In the genomic region with DNA sequence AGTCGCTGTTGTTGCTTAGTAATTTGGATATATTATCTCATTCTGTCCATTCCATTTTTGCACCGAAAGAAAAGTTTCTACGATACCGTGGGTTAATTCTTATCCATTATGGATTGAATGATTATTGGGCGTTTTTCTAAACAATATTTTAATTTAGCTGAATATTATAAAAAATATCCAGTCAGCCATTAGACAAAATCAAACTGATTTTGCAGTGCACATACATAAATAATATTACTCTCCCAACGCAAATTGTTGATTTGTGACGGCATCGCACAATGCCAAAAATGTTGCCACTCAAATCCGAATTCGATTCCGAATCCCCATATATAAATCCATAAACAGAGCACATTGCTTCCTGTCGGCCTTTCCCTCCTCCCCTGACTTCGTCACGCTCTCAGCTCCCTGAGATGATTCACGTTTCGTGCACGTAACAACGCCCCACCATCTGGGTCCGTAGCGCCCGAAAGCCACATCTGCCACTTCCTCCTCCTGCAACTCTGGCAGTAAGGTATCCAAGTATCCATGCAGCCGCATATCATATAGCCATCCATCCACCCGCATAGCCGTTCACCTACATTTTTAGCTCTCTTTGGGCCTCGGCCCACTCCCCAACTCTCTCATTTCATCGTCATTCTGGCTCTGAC, we compare ENCODE assay signal across 1 fruit fly cellular context.
TF ChIP-seq lines count a peak whose summit lies in the region.

No protein-coding gene starts in this region.

TF ChIP-seq in whole organism, embryonic, 481 proteins besides CTCF, POLR2A, EP300 and RAD21 (continued from another document and continues in another):
- TF ChIP-seq Ravus (GFP tag; IDR thresholded peaks at IDR 0.05; lab: Robert Waterston, UW) (peak; percentile 51), Max (GFP tag; optimal IDR thresholded peaks at IDR 0.05; lab: Kevin White, UChicago) (peak; percentile 69), Deaf1 (tag; optimal IDR thresholded peaks at IDR 0.05; lab: Kevin White, UChicago) (peak; percentile 34), CG2889 (GFP tag; IDR thresholded peaks at IDR 0.05; lab: Robert Waterston, UW) (peak; percentile 71; the same call in 2 of the 3 replicates), CG17359 (tag; optimal IDR thresholded peaks at IDR 0.05; lab: Kevin White, UChicago) (peak; percentile 49), emc (GFP tag; optimal IDR thresholded peaks at IDR 0.05; lab: Kevin White, UChicago) (peak; percentile 35), Antp (GFP tag; optimal IDR thresholded peaks at IDR 0.05; lab: Kevin White, UChicago) (peak; percentile 31), CG14667 (GFP tag; IDR thresholded peaks at IDR 0.05; lab: Robert Waterston, UW) (peak; percentile 57), pan (optimal IDR thresholded peaks at IDR 0.05; lab: Kevin White, UChicago) (no peak), pan (GFP tag; optimal IDR thresholded peaks at IDR 0.05 in 1 of 2, IDR thresholded peaks at IDR 0.05 in 1 of 2) (peak in 1 of 2 experiments; percentile 69), prd (optimal IDR thresholded peaks at IDR 0.05; lab: Kevin White, UChicago) (no peak), prd (GFP tag; IDR thresholded peaks at IDR 0.05; lab: Robert Waterston, UW) (peak; percentile 81), CG14441 (GFP tag; IDR thresholded peaks at IDR 0.05; lab: Robert Waterston, UW) (peak; percentile 77), CG4854 (GFP tag; optimal IDR thresholded peaks at IDR 0.05; lab: Kevin White, UChicago) (peak; percentile 28), disco-r (GFP tag; optimal IDR thresholded peaks at IDR 0.05; lab: Kevin White, UChicago) (no peak), CG2129 (GFP tag; IDR thresholded peaks at IDR 0.05; lab: Robert Waterston, UW; ENCODE audit: partially characterized antibody) (no peak), maf-S (GFP tag; optimal IDR thresholded peaks at IDR 0.05; lab: Kevin White, UChicago) (peak; percentile 13), zen2 (GFP tag; IDR thresholded peaks at IDR 0.05; lab: Robert Waterston, UW; ENCODE audit: partially characterized antibody) (no peak), Fer1 (GFP tag; optimal IDR thresholded peaks at IDR 0.05; lab: Kevin White, UChicago) (peak; percentile 67), yki (optimal IDR thresholded peaks at IDR 0.05; lab: Kevin White, UChicago) (no peak), CG6854 (GFP tag; optimal IDR thresholded peaks at IDR 0.05; lab: Kevin White, UChicago) (peak; percentile 64), odd (GFP tag; optimal IDR thresholded peaks at IDR 0.05; lab: Kevin White, UChicago) (peak; percentile 3), lov (optimal IDR thresholded peaks at IDR 0.05; lab: Kevin White, UChicago) (no peak), lov (GFP tag; IDR thresholded peaks at IDR 0.05; lab: Robert Waterston, UW) (no peak), az2 (GFP tag; optimal IDR thresholded peaks at IDR 0.05; lab: Kevin White, UChicago) (peak; percentile 47), CG12104 (GFP tag; optimal IDR thresholded peaks at IDR 0.05; lab: Kevin White, UChicago) (peak; percentile 30), CG7372 (GFP tag; IDR thresholded peaks at IDR 0.05; lab: Robert Waterston, UW) (peak; percentile 52; the same call in 1 of the 2 replicates), toy (GFP tag; IDR thresholded peaks at IDR 0.05; lab: Robert Waterston, UW) (peak; percentile 74), CG3281 (GFP tag; optimal IDR thresholded peaks at IDR 0.05; lab: Kevin White, UChicago) (peak; percentile 83), CG10654 (GFP tag; optimal IDR thresholded peaks at IDR 0.05; lab: Kevin White, UChicago) (peak; percentile 40), MESR4 (GFP tag; optimal IDR thresholded peaks at IDR 0.05; lab: Kevin White, UChicago) (no peak), CG42726 (GFP tag; IDR thresholded peaks at IDR 0.05; lab: Robert Waterston, UW; ENCODE audit: partially characterized antibody) (no peak), CG30431 (GFP tag; optimal IDR thresholded peaks at IDR 0.05; lab: Kevin White, UChicago) (no peak), CG12071 (GFP tag; optimal IDR thresholded peaks at IDR 0.05; lab: Kevin White, UChicago) (peak; percentile 11), HmgD (GFP tag; optimal IDR thresholded peaks at IDR 0.05; lab: Kevin White, UChicago) (no peak), CG7928 (GFP tag; optimal IDR thresholded peaks at IDR 0.05; lab: Kevin White, UChicago) (peak; percentile 40), Stat92E (GFP tag; optimal IDR thresholded peaks at IDR 0.05; lab: Kevin White, UChicago) (no peak), vnd (GFP tag; IDR thresholded peaks at IDR 0.05; lab: Robert Waterston, UW; ENCODE audit: partially characterized antibody) (no peak), CG9727 (GFP tag; optimal IDR thresholded peaks at IDR 0.05; lab: Kevin White, UChicago) (peak; percentile 69), CG7357 (GFP tag; IDR thresholded peaks at IDR 0.05; lab: Robert Waterston, UW) (peak; percentile 51; the same call in 2 of the 3 replicates), Sry-δ (GFP tag; optimal IDR thresholded peaks at IDR 0.05; lab: Kevin White, UChicago) (no peak), slou (GFP tag; optimal IDR thresholded peaks at IDR 0.05; lab: Kevin White, UChicago) (peak; percentile 45), Six4 (GFP tag; optimal IDR thresholded peaks at IDR 0.05; lab: Kevin White, UChicago) (no peak), NFAT (GFP tag; IDR thresholded peaks at IDR 0.05; lab: Robert Waterston, UW) (peak; percentile 81), CG14050 (GFP tag; IDR thresholded peaks at IDR 0.05; lab: Robert Waterston, UW) (peak; percentile 53; the same call in 1 of the 3 replicates), pho (GFP tag; optimal IDR thresholded peaks at IDR 0.05; lab: Kevin White, UChicago) (peak; percentile 77), CG11093 (GFP tag; IDR thresholded peaks at IDR 0.05; lab: Robert Waterston, UW) (no peak), tgo (GFP tag; IDR thresholded peaks at IDR 0.05; lab: Robert Waterston, UW) (peak; percentile 68; the same call in 2 of the 3 replicates), CG1832 (GFP tag; optimal IDR thresholded peaks at IDR 0.05; lab: Kevin White, UChicago) (no peak), Mrtf (GFP tag; IDR thresholded peaks at IDR 0.05; lab: Robert Waterston, UW) (peak; percentile 56; the same call in 1 of the 3 replicates), CG18011 (GFP tag; optimal IDR thresholded peaks at IDR 0.05; lab: Kevin White, UChicago) (peak; percentile 43), ssp (GFP tag; IDR thresholded peaks at IDR 0.05; lab: Robert Waterston, UW) (0 out of 2 replicates have a peak, but pooled peaks have one; percentile 17), ase (GFP tag; IDR thresholded peaks at IDR 0.05; lab: Robert Waterston, UW) (0 out of 3 replicates have a peak, but pooled peaks have one; percentile 5), chif (GFP tag; optimal IDR thresholded peaks at IDR 0.05; lab: Kevin White, UChicago) (peak; percentile 16 to 28), CG11247 (GFP tag; IDR thresholded peaks at IDR 0.05; lab: Robert Waterston, UW) (peak; percentile 78), CG32532 (GFP tag; IDR thresholded peaks at IDR 0.05; lab: Robert Waterston, UW) (peak; percentile 93), corto (GFP tag; optimal IDR thresholded peaks at IDR 0.05; lab: Kevin White, UChicago) (peak; percentile 30), Sin3A (optimal IDR thresholded peaks at IDR 0.05; lab: Kevin White, UChicago) (no peak), pum (GFP tag; optimal IDR thresholded peaks at IDR 0.05; lab: Kevin White, UChicago) (peak; percentile 37), CG15696 (tag; optimal IDR thresholded peaks at IDR 0.05; lab: Kevin White, UChicago) (peak; percentile 11), unc-4 (GFP tag; IDR thresholded peaks at IDR 0.05; lab: Robert Waterston, UW; ENCODE audit: partially characterized antibody) (no peak), unpg (GFP tag; optimal IDR thresholded peaks at IDR 0.05; lab: Kevin White, UChicago) (no peak), CG7987 (GFP tag; optimal IDR thresholded peaks at IDR 0.05; lab: Kevin White, UChicago) (no peak), Meics (GFP tag; optimal IDR thresholded peaks at IDR 0.05; lab: Kevin White, UChicago) (peak; percentile 84), gfzf (GFP tag; optimal IDR thresholded peaks at IDR 0.05; lab: Kevin White, UChicago) (no peak), CG4328 (GFP tag; optimal IDR thresholded peaks at IDR 0.05; lab: Kevin White, UChicago) (no peak), Dip3 (GFP tag; optimal IDR thresholded peaks at IDR 0.05; lab: Kevin White, UChicago) (peak; percentile 57), Abd-B (GFP tag; optimal IDR thresholded peaks at IDR 0.05; lab: Kevin White, UChicago) (peak; percentile 1), CG10959 (GFP tag; IDR thresholded peaks at IDR 0.05; lab: Robert Waterston, UW) (no peak), bcd (GFP tag; optimal IDR thresholded peaks at IDR 0.05; lab: Kevin White, UChicago) (peak; percentile 61), NfI (GFP tag; optimal IDR thresholded peaks at IDR 0.05; lab: Kevin White, UChicago) (peak; percentile 61), CG7271 (tag; optimal IDR thresholded peaks at IDR 0.05; lab: Kevin White, UChicago) (no peak), YL-1 (GFP tag; optimal IDR thresholded peaks at IDR 0.05; lab: Kevin White, UChicago) (no peak), CG13775 (GFP tag; optimal IDR thresholded peaks at IDR 0.05; lab: Kevin White, UChicago) (peak; percentile 61), CG11085 (GFP tag; IDR thresholded peaks at IDR 0.05; lab: Robert Waterston, UW) (peak; percentile 50; the same call in 1 of the 2 replicates), CG6765 (GFP tag; optimal IDR thresholded peaks at IDR 0.05; lab: Kevin White, UChicago) (peak; percentile 59), Bteb2 (GFP tag; optimal IDR thresholded peaks at IDR 0.05; lab: Kevin White, UChicago) (peak; percentile 68), CG13123 (GFP tag; optimal IDR thresholded peaks at IDR 0.05; lab: Kevin White, UChicago) (peak; percentile 30), Bdp1 (GFP tag; optimal IDR thresholded peaks at IDR 0.05; lab: Kevin White, UChicago) (peak; percentile 30), stc (GFP tag; IDR thresholded peaks at IDR 0.05; lab: Robert Waterston, UW) (peak; percentile 70), Rfx (GFP tag; IDR thresholded peaks at IDR 0.05; lab: Robert Waterston, UW) (peak; percentile 93), tin (GFP tag; optimal IDR thresholded peaks at IDR 0.05; lab: Kevin White, UChicago) (peak; percentile 12), CG4424 (GFP tag; optimal IDR thresholded peaks at IDR 0.05; lab: Kevin White, UChicago) (peak; percentile 51), CG11456 (GFP tag; IDR thresholded peaks at IDR 0.05; lab: Robert Waterston, UW) (peak; percentile 80), CG6654 (GFP tag; optimal IDR thresholded peaks at IDR 0.05; lab: Kevin White, UChicago) (no peak), kay (GFP tag; optimal IDR thresholded peaks at IDR 0.05; lab: Kevin White, UChicago) (peak; percentile 56), sens-2 (GFP tag; IDR thresholded peaks at IDR 0.05; lab: Robert Waterston, UW) (no peak), gro (GFP tag; optimal IDR thresholded peaks at IDR 0.05; lab: Kevin White, UChicago) (peak; percentile 30), CG1602 (GFP tag; optimal IDR thresholded peaks at IDR 0.05; lab: Kevin White, UChicago) (peak; percentile 40), Ssrp (tag; optimal IDR thresholded peaks at IDR 0.05; lab: Kevin White, UChicago) (peak; percentile 12), Vsx1 (GFP tag; optimal IDR thresholded peaks at IDR 0.05; lab: Kevin White, UChicago) (no peak), Hr78 (GFP tag; optimal IDR thresholded peaks at IDR 0.05; lab: Kevin White, UChicago) (no peak), CG3163 (GFP tag; optimal IDR thresholded peaks at IDR 0.05; lab: Kevin White, UChicago) (no peak), Taf1 (GFP tag; IDR thresholded peaks at IDR 0.05; lab: Robert Waterston, UW) (peak; percentile 74), CG6689 (GFP tag; IDR thresholded peaks at IDR 0.05; lab: Robert Waterston, UW) (peak; percentile 67), Myb (GFP tag; optimal IDR thresholded peaks at IDR 0.05; lab: Kevin White, UChicago) (peak; percentile 25), CG16779 (GFP tag; IDR thresholded peaks at IDR 0.05; lab: Robert Waterston, UW) (0 out of 2 replicates have a peak, but pooled peaks have one; percentile 20), ham (GFP tag; IDR thresholded peaks at IDR 0.05; lab: Robert Waterston, UW) (no peak; the same call in 1 of the 2 replicates), lmd (GFP tag; IDR thresholded peaks at IDR 0.05; lab: Robert Waterston, UW) (peak; percentile 83), lab (GFP tag; optimal IDR thresholded peaks at IDR 0.05; lab: Kevin White, UChicago) (peak; percentile 86), CG4360 (GFP tag; IDR thresholded peaks at IDR 0.05; lab: Robert Waterston, UW) (no peak), nom (GFP tag; optimal IDR thresholded peaks at IDR 0.05; lab: Kevin White, UChicago) (no peak), CG10147 (GFP tag; optimal IDR thresholded peaks at IDR 0.05; lab: Kevin White, UChicago) (peak; percentile 58), CG32767 (GFP tag; IDR thresholded peaks at IDR 0.05; lab: Robert Waterston, UW) (peak; percentile 22; the same call in 1 of the 2 replicates), rib (GFP tag; IDR thresholded peaks at IDR 0.05; lab: Robert Waterston, UW) (peak; percentile 85; the same call in 1 of the 2 replicates), CG13424 (tag; optimal IDR thresholded peaks at IDR 0.05; lab: Kevin White, UChicago) (peak; percentile 57), CG3847 (GFP tag; IDR thresholded peaks at IDR 0.05; lab: Robert Waterston, UW) (peak; percentile 85), Hmx (GFP tag; optimal IDR thresholded peaks at IDR 0.05; lab: Kevin White, UChicago) (peak; percentile 45), dm (GFP tag; optimal IDR thresholded peaks at IDR 0.05; lab: Kevin White, UChicago) (no peak), CG34422 (GFP tag; IDR thresholded peaks at IDR 0.05; lab: Robert Waterston, UW) (peak; percentile 10; the same call in 2 of the 3 replicates), E2f1 (GFP tag; IDR thresholded peaks at IDR 0.05; lab: Robert Waterston, UW) (peak; percentile 68), CG11560 (tag; IDR thresholded peaks at IDR 0.05; lab: Robert Waterston, UW) (peak; percentile 68; the same call in 2 of the 3 replicates), CG12769 (tag; optimal IDR thresholded peaks at IDR 0.05; lab: Kevin White, UChicago) (no peak), lilli (GFP tag; optimal IDR thresholded peaks at IDR 0.05; lab: Kevin White, UChicago) (peak; percentile 80), ems (GFP tag; optimal IDR thresholded peaks at IDR 0.05; lab: Kevin White, UChicago) (peak; percentile 47), p53 (GFP tag; optimal IDR thresholded peaks at IDR 0.05; lab: Kevin White, UChicago) (no peak), CG4730 (GFP tag; IDR thresholded peaks at IDR 0.05; lab: Robert Waterston, UW) (peak; percentile 53; the same call in 1 of the 2 replicates), H15 (GFP tag; IDR thresholded peaks at IDR 0.05; lab: Robert Waterston, UW) (0 out of 3 replicates have a peak, but pooled peaks have one; percentile 14), CG6272 (GFP tag; IDR thresholded peaks at IDR 0.05; lab: Robert Waterston, UW) (peak; percentile 49; the same call in 1 of the 2 replicates), Drgx (GFP tag; IDR thresholded peaks at IDR 0.05; lab: Robert Waterston, UW) (peak; percentile 71), Elba2 (GFP tag; optimal IDR thresholded peaks at IDR 0.05; lab: Kevin White, UChicago) (no peak), fru (optimal IDR thresholded peaks at IDR 0.05; lab: Kevin White, UChicago) (no peak)
